Worm (Caenorhabditis elegans) whole organism, late embryonic: ENCODE measurements around the gene hrg-4.

Experiments
- F13H6.1 ChIP-seq: sonication (generic microtip); optimal IDR thresholded peaks from 2 replicates; lab custom pipeline; 2016; ENCODE audit warnings: missing genetic modification characterization, missing compliant biosample characterization
- K02D7.2 ChIP-seq: sonication (generic microtip); optimal IDR thresholded peaks from 2 replicates; lab custom pipeline; 2017; ENCODE audit warnings: mild to moderate bottlenecking, missing genetic modification characterization, missing compliant biosample characterization
- K09A11.1 ChIP-seq: sonication (generic microtip); optimal IDR thresholded peaks from 2 replicates; lab custom pipeline; 2017; ENCODE audit warnings: antibody characterized with exemption, mild to moderate bottlenecking, missing genetic modification characterization, missing compliant biosample characterization; ENCODE audit not compliant: insufficient read depth
- ama-1 ChIP-seq: fragments of 150-350 bp; optimal IDR thresholded peaks from 2 replicates; lab custom pipeline; 2014
- ceh-14 ChIP-seq: sonication (generic microtip); optimal IDR thresholded peaks from 2 replicates; lab custom pipeline; 2016; ENCODE audit warnings: missing genotype, missing genetic modification characterization, missing compliant biosample characterization
- hlh-13 ChIP-seq: fragments of 200-800 bp; sonication (Bioruptor generic); optimal IDR thresholded peaks from 2 replicates; lab custom pipeline; 2018; ENCODE audit warnings: mild to moderate bottlenecking, missing genetic modification characterization, missing compliant biosample characterization
- pros-1 ChIP-seq: fragments of 150-350 bp; optimal IDR thresholded peaks from 2 replicates; lab custom pipeline; 2014; ENCODE audit warnings: missing biosample characterization, missing genetic modification reagents, missing genetic modification characterization
- unc-55 ChIP-seq: sonication (generic microtip); optimal IDR thresholded peaks from 2 replicates; lab custom pipeline; 2017; ENCODE audit warnings: missing biosample characterization, missing genetic modification reagents, missing genetic modification characterization

ce11 chrIV:11032288-11032687 is 1.5 kb upstream of the hrg-4 start, which contains the start of gene hrg-6:
- TF ChIP-seq pros-1 (tag; lab: Kevin White, UChicago) (no peak), K02D7.2 (no peak), hlh-13 (no peak), ceh-14 (tag; lab: Kevin White, UChicago) (no peak), ama-1 (lab: Kevin White, UChicago) (no peak), K09A11.1 (no peak), unc-55 (GFP tag; lab: Kevin White, UChicago) (no peak), F13H6.1 (no peak)
